Worm (Caenorhabditis elegans): ENCODE measurements around the gene Y65A5A.1.
A peak's percentile ranks its signal among the peaks of the same experiment; 100 is the strongest.
"Not testable (repeated sequence)": the region's sequence is repeated elsewhere in the genome, so short reads cannot be mapped to it uniquely, and the experiment has no call there.

The Y65A5A.1 gene

DNA sequence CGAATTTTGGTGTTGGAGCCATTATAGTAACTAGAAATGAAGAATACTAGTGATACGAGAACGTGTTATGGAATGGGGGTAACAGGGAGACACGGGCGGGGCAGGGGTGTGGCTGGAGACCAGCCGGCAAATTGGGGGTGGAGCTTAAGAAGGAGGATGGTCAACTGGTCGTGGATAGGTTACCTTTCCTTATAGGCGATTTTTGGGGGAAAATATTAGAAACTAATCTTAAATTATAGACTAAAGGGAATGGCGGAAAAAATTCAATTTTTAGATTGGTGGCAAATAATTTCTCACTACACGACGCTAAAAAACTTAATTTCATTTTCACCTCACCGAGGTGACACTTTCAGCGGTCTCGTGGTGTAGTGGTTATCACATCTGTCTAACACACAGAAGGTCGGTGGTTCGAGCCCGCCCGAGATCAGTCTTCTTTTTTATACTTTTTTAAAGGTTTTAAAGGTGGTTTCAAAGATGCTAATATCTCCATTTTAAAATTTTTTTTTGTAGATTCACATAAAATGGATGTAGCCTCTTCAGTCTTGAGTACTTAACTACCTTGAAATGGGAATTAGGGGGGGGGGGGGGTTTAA is at the start of gene Y65A5A.1:
Gene Y65A5A.1, minus strand, starts transcription at position 51 of the 593 bp plus-strand sequence.
- TF ChIP-seq ceh-36 (tag; optimal IDR thresholded peaks at IDR 0.05), result no peak
- no peak for TF ChIP-seq ceh-13 (GFP tag; optimal IDR thresholded peaks at IDR 0.05)
- TF ChIP-seq ets-7 (tag; optimal IDR thresholded peaks at IDR 0.05), result no peak
- TF ChIP-seq pes-1 (GFP tag; IDR thresholded peaks at IDR 0.05), result no peak
- TF ChIP-seq scrt-1 (GFP tag; IDR thresholded peaks at IDR 0.05), result no peak
- TF ChIP-seq B0310.2 (tag; optimal IDR thresholded peaks at IDR 0.05), result no peak
- TF ChIP-seq tra-4 (tag; optimal IDR thresholded peaks at IDR 0.05), result no peak
- no peak for TF ChIP-seq tbx-11 (GFP tag; IDR thresholded peaks at IDR 0.05)
- no peak for TF ChIP-seq ama-1 (optimal IDR thresholded peaks at IDR 0.05)
- TF ChIP-seq hmbx-1 (tag; optimal IDR thresholded peaks at IDR 0.05), result no peak
- no peak for TF ChIP-seq tbx-37 (GFP tag; conservative IDR thresholded peaks at IDR 0.05)
- TF ChIP-seq hnd-1 (tag; optimal IDR thresholded peaks at IDR 0.05), result no peak
- TF ChIP-seq F13C5.2 (tag; optimal IDR thresholded peaks at IDR 0.05), result no peak
- no peak for TF ChIP-seq flt-1 (GFP tag; IDR thresholded peaks at IDR 0.05)
- no peak for TF ChIP-seq sea-1 (GFP tag; conservative IDR thresholded peaks at IDR 0.05)
- no peak for TF ChIP-seq aly-1 (tag; optimal IDR thresholded peaks at IDR 0.05)
- no peak for TF ChIP-seq hmg-4 (GFP tag; optimal IDR thresholded peaks at IDR 0.05)

DNA sequence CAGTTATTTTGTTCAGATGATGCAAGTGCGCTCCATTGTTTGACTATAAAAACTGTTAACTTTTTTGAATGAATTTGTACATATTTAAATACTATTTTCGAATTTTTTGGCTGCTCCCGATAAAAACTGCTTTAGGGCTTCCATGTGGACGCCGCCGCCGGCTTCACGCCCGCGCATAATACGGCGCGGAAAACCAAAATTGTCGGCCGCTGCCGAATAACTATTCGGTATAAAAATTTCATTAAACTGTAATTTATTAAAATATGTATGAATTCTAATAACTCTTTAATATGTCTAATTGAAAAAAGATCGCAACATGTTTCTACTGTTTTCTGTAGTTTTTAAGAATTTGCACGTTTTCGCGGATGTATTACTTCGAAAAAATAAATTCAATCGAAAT is 47.0 kb upstream of the Y65A5A.1 start:
- TF ChIP-seq ceh-13 (GFP tag; optimal IDR thresholded peaks at IDR 0.05), result no peak
- TF ChIP-seq sea-1 (GFP tag; conservative IDR thresholded peaks at IDR 0.05), result no peak
- no peak for TF ChIP-seq ama-1 (optimal IDR thresholded peaks at IDR 0.05)
- TF ChIP-seq ets-7 (tag; optimal IDR thresholded peaks at IDR 0.05), result no peak
- no peak for TF ChIP-seq scrt-1 (GFP tag; IDR thresholded peaks at IDR 0.05)
- no peak for TF ChIP-seq tbx-37 (GFP tag; conservative IDR thresholded peaks at IDR 0.05)
- TF ChIP-seq tra-4 (tag; optimal IDR thresholded peaks at IDR 0.05), result no peak
- TF ChIP-seq pes-1 (GFP tag; IDR thresholded peaks at IDR 0.05), result no peak
- TF ChIP-seq tbx-11 (GFP tag; IDR thresholded peaks at IDR 0.05), result no peak
- no peak for TF ChIP-seq ceh-36 (tag; optimal IDR thresholded peaks at IDR 0.05)
- no peak for TF ChIP-seq aly-1 (tag; optimal IDR thresholded peaks at IDR 0.05)
- no peak for TF ChIP-seq hnd-1 (tag; optimal IDR thresholded peaks at IDR 0.05)
- TF ChIP-seq flt-1 (GFP tag; IDR thresholded peaks at IDR 0.05), result no peak

DNA sequence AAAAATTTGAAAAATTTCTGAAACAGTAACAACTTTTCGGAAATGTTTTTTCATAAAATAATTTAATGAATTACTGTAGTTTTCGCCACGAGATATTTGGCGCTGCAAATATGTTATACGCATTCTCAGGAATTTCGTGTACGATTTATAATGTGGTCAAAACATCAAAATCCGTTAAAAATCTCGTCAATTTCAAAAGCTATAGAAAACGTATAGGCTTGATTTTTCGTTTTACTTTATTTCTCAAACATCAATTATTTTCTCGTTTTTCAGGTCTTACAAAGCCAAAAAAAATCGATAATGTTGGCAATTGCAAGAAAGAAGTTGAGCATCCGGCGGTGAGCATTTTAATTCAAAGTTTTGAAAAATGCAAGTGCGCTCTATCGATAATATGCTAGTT is 43.3 kb upstream of the Y65A5A.1 start, which contains the start of gene dlc-4:
Gene dlc-4, plus strand, starts transcription at position 301 of the 400 bp plus-strand sequence.
- TF ChIP-seq hmbx-1 (tag; optimal IDR thresholded peaks at IDR 0.05) (no peak), scrt-1 (GFP tag; IDR thresholded peaks at IDR 0.05) (no peak), sea-1 (GFP tag; conservative IDR thresholded peaks at IDR 0.05) (no peak), hmg-4 (GFP tag; optimal IDR thresholded peaks at IDR 0.05) (no peak), ama-1 (optimal IDR thresholded peaks at IDR 0.05) (no peak), pes-1 (GFP tag; IDR thresholded peaks at IDR 0.05) (no peak), ceh-36 (tag; optimal IDR thresholded peaks at IDR 0.05) (no peak), ceh-13 (GFP tag; optimal IDR thresholded peaks at IDR 0.05) (no peak), tra-4 (tag; optimal IDR thresholded peaks at IDR 0.05) (no peak), hnd-1 (tag; optimal IDR thresholded peaks at IDR 0.05) (no peak), tbx-37 (GFP tag; conservative IDR thresholded peaks at IDR 0.05) (no peak), F13C5.2 (tag; optimal IDR thresholded peaks at IDR 0.05) (no peak)

DNA sequence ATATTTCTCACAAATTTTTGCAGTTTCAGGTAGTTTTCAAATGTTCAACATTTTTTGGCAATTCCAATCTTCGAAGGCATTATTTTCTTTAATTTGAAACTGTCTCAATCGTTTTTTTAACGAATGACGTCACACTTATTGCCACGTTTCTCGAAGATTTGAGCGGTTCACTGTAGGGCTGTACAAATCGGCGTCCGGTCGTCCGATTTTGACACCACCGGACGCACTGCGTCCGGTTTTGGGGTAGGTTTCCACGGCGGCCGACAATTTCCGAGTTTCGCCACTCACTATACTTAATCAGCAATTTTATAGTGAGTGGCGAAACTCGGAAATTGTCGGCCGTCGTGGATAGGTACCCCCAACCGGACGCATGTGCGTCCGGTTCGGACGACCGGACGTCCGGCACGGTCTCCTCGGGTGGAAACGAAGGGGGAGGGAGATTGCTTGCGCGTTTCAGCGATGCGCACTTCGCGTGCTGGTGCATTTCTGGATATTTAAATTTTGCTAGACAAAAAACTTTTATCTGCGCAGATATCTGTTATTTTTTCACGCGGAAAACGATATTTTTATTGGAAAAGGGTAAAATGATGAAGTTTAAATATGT is 40.9 kb upstream of the Y65A5A.1 start:
- peak; percentile 49; the same call in 1 of the 2 replicates for TF ChIP-seq pes-1 (GFP tag; IDR thresholded peaks at IDR 0.05)

DNA sequence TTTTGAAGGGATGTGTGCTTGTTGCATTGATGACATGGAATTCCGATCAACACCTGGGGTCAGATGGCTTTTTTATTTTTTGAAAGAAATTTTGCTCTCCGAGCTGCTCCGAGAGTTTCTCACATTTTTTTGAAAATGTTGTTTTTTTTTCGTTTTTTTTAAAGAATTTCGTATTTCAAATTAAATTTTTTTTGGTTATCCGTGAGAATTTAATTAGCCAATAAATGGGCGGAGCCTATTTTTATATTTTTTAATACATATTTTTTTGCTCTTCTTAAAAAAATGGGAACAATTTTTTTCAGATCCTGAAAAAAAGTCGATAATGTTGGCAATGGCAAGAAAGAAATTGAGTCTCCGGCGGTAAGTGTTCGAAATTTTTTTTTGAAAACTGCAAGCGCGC is 32.3 kb upstream of the Y65A5A.1 start, which contains the start of gene dlc-3:
Gene dlc-3, plus strand, starts transcription at position 301 of the 400 bp plus-strand sequence.
- TF ChIP-seq flt-1 (GFP tag; IDR thresholded peaks at IDR 0.05), result no peak
- TF ChIP-seq ceh-36 (tag; optimal IDR thresholded peaks at IDR 0.05), result no peak
- TF ChIP-seq ama-1 (optimal IDR thresholded peaks at IDR 0.05), result no peak
- TF ChIP-seq pes-1 (GFP tag; IDR thresholded peaks at IDR 0.05), result no peak
- no peak for TF ChIP-seq tbx-11 (GFP tag; IDR thresholded peaks at IDR 0.05)
- no peak for TF ChIP-seq hmbx-1 (tag; optimal IDR thresholded peaks at IDR 0.05)
- no peak for TF ChIP-seq tra-4 (tag; optimal IDR thresholded peaks at IDR 0.05)
- TF ChIP-seq hnd-1 (tag; optimal IDR thresholded peaks at IDR 0.05), result no peak
- TF ChIP-seq aly-1 (tag; optimal IDR thresholded peaks at IDR 0.05), result no peak
- TF ChIP-seq hmg-4 (GFP tag; optimal IDR thresholded peaks at IDR 0.05), result no peak
- no peak for TF ChIP-seq ceh-13 (GFP tag; optimal IDR thresholded peaks at IDR 0.05)
- TF ChIP-seq F13C5.2 (tag; optimal IDR thresholded peaks at IDR 0.05), result no peak
- TF ChIP-seq sea-1 (GFP tag; conservative IDR thresholded peaks at IDR 0.05), result no peak
- TF ChIP-seq scrt-1 (GFP tag; IDR thresholded peaks at IDR 0.05), result no peak
- TF ChIP-seq B0310.2 (tag; optimal IDR thresholded peaks at IDR 0.05), result no peak

DNA sequence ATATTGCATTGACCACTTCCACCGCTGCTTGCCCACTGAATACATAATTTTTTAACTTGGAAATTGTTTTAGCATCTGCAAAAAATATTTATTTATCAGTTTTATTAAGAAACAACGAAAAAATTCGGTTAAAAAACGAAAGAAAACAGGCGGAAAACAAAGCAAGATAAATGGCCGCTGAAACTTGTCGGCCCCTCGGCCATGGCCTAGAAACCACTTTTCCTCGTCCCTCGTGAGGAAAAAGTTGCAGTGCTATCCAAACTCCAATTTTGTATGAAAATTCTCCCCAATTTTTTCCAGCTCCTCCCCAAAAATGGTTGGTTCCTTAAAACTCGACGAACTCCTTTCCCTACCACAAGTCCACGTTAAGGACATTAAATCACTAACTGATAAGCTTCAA is 24.7 kb upstream of the Y65A5A.1 start, which contains the start of gene Y10G11A.1:
Gene Y10G11A.1, plus strand, starts transcription at position 301 of the 400 bp plus-strand sequence.
- TF ChIP-seq aly-1 (tag; optimal IDR thresholded peaks at IDR 0.05); F13C5.2 (tag; optimal IDR thresholded peaks at IDR 0.05); ceh-13 (GFP tag; optimal IDR thresholded peaks at IDR 0.05): not testable (repeated sequence)

DNA sequence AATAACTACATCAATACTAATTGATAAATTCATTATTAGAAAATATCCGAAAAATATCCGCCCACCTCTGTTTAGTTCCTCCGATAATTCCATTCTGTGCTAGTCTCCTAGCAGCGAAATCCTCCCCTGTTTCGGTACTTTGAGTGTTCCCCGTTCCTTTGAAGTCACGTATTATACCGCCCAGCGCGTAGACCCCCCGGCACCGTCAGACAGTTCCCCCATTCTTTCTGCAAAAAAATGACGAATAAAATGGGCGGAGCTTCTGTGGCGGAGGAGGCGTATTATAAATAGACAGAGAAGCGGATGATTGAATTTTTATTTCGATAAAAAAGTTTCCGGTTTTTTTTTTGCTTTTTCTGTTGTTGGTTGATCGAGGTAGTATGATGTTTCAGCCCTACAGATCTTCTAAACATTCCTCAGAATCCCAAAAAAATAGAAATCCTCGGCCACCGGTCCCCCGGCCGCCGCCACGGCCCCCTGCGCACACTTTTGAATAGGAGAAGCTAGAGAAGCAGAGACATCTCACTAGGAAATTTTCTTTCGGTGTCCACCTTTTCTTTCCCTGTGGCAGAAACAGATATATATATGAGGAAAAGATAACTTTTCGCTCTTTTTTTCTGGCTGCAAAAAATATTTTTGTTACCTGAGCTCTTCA is 22.4 kb upstream of the Y65A5A.1 start:
- TF ChIP-seq scrt-1 (GFP tag; IDR thresholded peaks at IDR 0.05), result no peak
- TF ChIP-seq B0310.2 (tag; optimal IDR thresholded peaks at IDR 0.05), result no peak
- TF ChIP-seq pes-1 (GFP tag; IDR thresholded peaks at IDR 0.05), result no peak
- no peak for TF ChIP-seq ets-7 (tag; optimal IDR thresholded peaks at IDR 0.05)
- no peak for TF ChIP-seq aly-1 (tag; optimal IDR thresholded peaks at IDR 0.05)
- no peak for TF ChIP-seq hmbx-1 (tag; optimal IDR thresholded peaks at IDR 0.05)
- TF ChIP-seq hnd-1 (tag; optimal IDR thresholded peaks at IDR 0.05), result no peak
- TF ChIP-seq ama-1 (optimal IDR thresholded peaks at IDR 0.05), result no peak
- TF ChIP-seq tbx-37 (GFP tag; conservative IDR thresholded peaks at IDR 0.05), result no peak
- TF ChIP-seq tra-4 (tag; optimal IDR thresholded peaks at IDR 0.05), result no peak
